Worm (Caenorhabditis elegans) whole organism, L2 larva: ENCODE data around the gene mig-17.

ENCODE experiments used
- R02D3.7 ChIP-seq: fragments of 150-350 bp; optimal IDR thresholded peaks from 2 replicates; lab custom pipeline; 2014; ENCODE audit warnings: missing biosample characterization, missing genetic modification characterization
- Y55F3AM.14 ChIP-seq: fragments of 200-800 bp; sonication (Bioruptor generic); optimal IDR thresholded peaks from 2 replicates; lab custom pipeline; 2018; ENCODE audit warnings: mild to moderate bottlenecking, missing genetic modification characterization, missing compliant biosample characterization
- aly-2 ChIP-seq: fragments of 150-350 bp; optimal IDR thresholded peaks from 2 replicates; lab custom pipeline; 2014; ENCODE audit warnings: missing biosample characterization, missing genetic modification characterization
- blmp-1 ChIP-seq: sonication (generic microtip); optimal IDR thresholded peaks from 2 replicates; lab custom pipeline; 2017; ENCODE audit warnings: missing genetic modification characterization, mild to moderate bottlenecking, missing compliant biosample characterization, antibody characterized with exemption, moderate library complexity; ENCODE audit not compliant: insufficient read depth
- crh-2 ChIP-seq: sonication (generic microtip); optimal IDR thresholded peaks from 2 replicates; lab custom pipeline; 2017; ENCODE audit warnings: missing biosample characterization, missing genetic modification characterization
- egl-27 ChIP-seq: sonication (generic microtip); optimal IDR thresholded peaks from 3 replicates; lab custom pipeline; 2017; ENCODE audit warnings: missing biosample characterization, missing genetic modification reagents, missing genetic modification characterization
- lin-11 ChIP-seq: fragments of 150-350 bp; sonication (generic microtip); optimal IDR thresholded peaks from 2 replicates; lab custom pipeline; 2014; ENCODE audit warnings: missing biosample characterization, missing genetic modification characterization, inconsistent platforms, mixed read lengths
- lin-13 ChIP-seq: fragments of 150-350 bp; optimal IDR thresholded peaks from 2 replicates; lab custom pipeline; 2014; ENCODE audit warnings: missing biosample characterization, missing genetic modification reagents, missing genetic modification characterization
- lsy-2 ChIP-seq, 2 experiments: fragments of 150-350 bp in 1 of 2; sonication (generic microtip) in 1 of 2; optimal IDR thresholded peaks; 2 replicates each; lab custom pipeline; 2014 to 2017; ENCODE audit warnings: missing biosample characterization in 2 of 2, missing genetic modification characterization in 2 of 2
- nhr-10 ChIP-seq: sonication (generic microtip); optimal IDR thresholded peaks from 2 replicates; lab custom pipeline; 2017; ENCODE audit warnings: missing biosample characterization, missing genetic modification characterization
- nhr-11 ChIP-seq: fragments of 150-350 bp; optimal IDR thresholded peaks from 2 replicates; lab custom pipeline; 2014; ENCODE audit warnings: missing biosample characterization, missing genetic modification characterization
- nhr-21 ChIP-seq: fragments of 150-350 bp; optimal IDR thresholded peaks from 2 replicates; lab custom pipeline; 2014; ENCODE audit warnings: missing biosample characterization, missing genetic modification characterization
- nhr-6 ChIP-seq: fragments of 150-350 bp; optimal IDR thresholded peaks from 2 replicates; lab custom pipeline; 2014; ENCODE audit warnings: missing biosample characterization, missing genetic modification characterization
- sem-4 ChIP-seq: fragments of 150-350 bp; optimal IDR thresholded peaks from 2 replicates; lab custom pipeline; 2014; ENCODE audit warnings: missing biosample characterization, missing genetic modification reagents, missing genetic modification characterization
- skn-1 ChIP-seq: sonication (generic microtip); optimal IDR thresholded peaks from 2 replicates; lab custom pipeline; 2017; ENCODE audit warnings: missing biosample characterization, missing genetic modification characterization
- unc-62 ChIP-seq: fragments of 150-350 bp; optimal IDR thresholded peaks from 2 replicates; lab custom pipeline; 2014; ENCODE audit warnings: missing biosample characterization, missing genetic modification reagents, missing genetic modification characterization
- zag-1 ChIP-seq: fragments of 150-350 bp; optimal IDR thresholded peaks from 2 replicates; lab custom pipeline; 2014; ENCODE audit warnings: missing biosample characterization, missing genetic modification characterization
- ztf-1 ChIP-seq: fragments of 200-800 bp; sonication (Bioruptor generic); conservative IDR thresholded peaks from 2 replicates; pipeline ENCODE4 v1.3.6; 2022; ENCODE audit warnings: missing genetic modification characterization, missing compliant biosample characterization
- ztf-11 ChIP-seq: sonication (generic microtip); optimal IDR thresholded peaks from 2 replicates; lab custom pipeline; 2017; ENCODE audit warnings: missing biosample characterization, missing genetic modification characterization
- ztf-4 ChIP-seq: fragments of 150-350 bp; optimal IDR thresholded peaks from 2 replicates; lab custom pipeline; 2014; ENCODE audit warnings: missing biosample characterization, missing genetic modification characterization

The mig-17 gene

ce11 chrV:11496283-11496682 is 49.8 kb downstream of the mig-17 start, which contains the start of gene htrl-1:
TSS of gene htrl-1 (minus strand) at chrV:11496383.
- TF ChIP-seq lsy-2 (tag; optimal IDR thresholded peaks at IDR 0.05; lab: Kevin White, UChicago) (no peak), ztf-4 (no peak), sem-4 (tag; lab: Kevin White, UChicago) (no peak)

DNA sequence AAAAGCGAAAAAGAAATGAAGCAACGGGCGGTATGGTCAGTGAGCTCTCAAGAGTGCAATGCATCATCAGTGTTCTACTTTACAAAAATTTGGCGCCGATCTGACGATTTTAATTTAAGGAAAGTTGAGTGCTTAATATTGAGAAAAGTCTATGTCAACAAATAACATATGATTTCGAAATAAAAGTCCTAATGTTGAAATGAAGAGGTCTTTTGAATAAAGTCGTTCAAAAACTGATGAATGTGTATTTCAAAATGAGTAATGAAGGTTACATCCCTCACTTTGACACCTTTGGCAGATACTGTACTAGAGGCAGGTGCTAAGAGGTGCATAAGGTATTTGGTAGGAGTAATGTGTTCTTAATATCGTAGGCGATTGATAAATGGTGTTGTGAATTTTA is 51.0 kb downstream of the mig-17 start:
- TF ChIP-seq skn-1 (tag; lab: Kevin White, UChicago) (no peak), lin-13 (no peak), nhr-21 (tag; lab: Kevin White, UChicago) (no peak), R02D3.7 (tag; lab: Kevin White, UChicago) (no peak), nhr-10 (tag; lab: Kevin White, UChicago) (no peak), egl-27 (no peak), nhr-11 (tag; lab: Kevin White, UChicago) (no peak), ztf-11 (tag; lab: Kevin White, UChicago) (no peak), aly-2 (tag; lab: Kevin White, UChicago) (no peak), unc-62 (no peak), zag-1 (tag; lab: Kevin White, UChicago) (no peak), crh-2 (no peak), Y55F3AM.14 (GFP tag; lab: Kevin White, UChicago) (no peak), ztf-1 (GFP tag; lab: Robert Waterston, UW) (no peak), blmp-1 (no peak), lin-11 (tag; lab: Kevin White, UChicago) (no peak), nhr-6 (no peak)
- TF ChIP-seq, all 48 proteins: peak for 0
